Fruit fly (Drosophila melanogaster): ENCODE measurements around the gene Or98b.

The Or98b gene

DNA sequence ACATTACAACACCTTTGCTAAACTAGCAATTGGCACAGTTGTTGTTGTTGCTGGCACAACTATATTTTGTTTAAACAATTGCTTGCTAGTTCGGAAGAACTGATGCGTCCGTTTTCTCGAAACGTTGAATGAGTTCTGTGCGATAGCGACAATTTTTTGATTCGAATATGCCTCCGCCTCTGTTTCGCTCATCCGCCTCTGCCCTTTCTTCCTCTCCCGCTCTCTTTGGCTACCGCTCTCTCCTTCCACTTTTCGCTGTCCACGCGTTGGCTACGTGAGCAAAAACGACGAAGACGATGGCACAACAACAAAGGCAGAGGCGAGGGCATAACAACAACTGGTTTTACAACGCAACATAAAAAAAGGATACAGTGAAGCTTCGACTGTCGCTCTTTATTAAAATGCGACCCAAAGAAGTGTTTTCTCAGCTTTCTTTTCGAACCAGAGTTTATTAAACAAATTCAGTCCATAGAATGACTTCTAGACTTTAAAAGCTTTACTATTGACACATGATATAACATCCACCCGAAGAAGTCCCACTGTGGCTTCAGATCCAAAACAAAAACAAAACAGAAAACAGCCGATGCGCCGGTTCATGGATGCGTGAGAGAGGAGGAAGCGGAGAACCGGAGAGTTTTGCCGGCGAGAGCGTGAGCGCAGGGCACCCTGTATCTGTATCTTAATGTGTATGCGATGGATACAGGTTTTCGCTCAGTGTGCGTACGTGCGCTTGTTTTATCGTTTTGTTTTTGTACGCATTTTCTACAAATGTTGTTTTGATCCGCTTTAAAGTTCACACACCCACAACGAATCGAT, 25.7 kb upstream of the Or98b start (continued):
- TF ChIP-seq dmrt99B (tag; optimal IDR thresholded peaks at IDR 0.05) = peak; percentile 99
- no peak for TF ChIP-seq amos (GFP tag; IDR thresholded peaks at IDR 0.05; ENCODE audit: partially characterized antibody)
- TF ChIP-seq br (optimal IDR thresholded peaks at IDR 0.05) = no peak
- peak; percentile 99 for TF ChIP-seq maf-S (GFP tag; optimal IDR thresholded peaks at IDR 0.05)
- peak; percentile 76 for TF ChIP-seq CG7745 (tag; optimal IDR thresholded peaks at IDR 0.05)
- TF ChIP-seq CG32532 (GFP tag; IDR thresholded peaks at IDR 0.05) = no peak
- TF ChIP-seq CG15601 (tag; optimal IDR thresholded peaks at IDR 0.05) = peak; percentile 98
- TF ChIP-seq CG17186 (GFP tag; optimal IDR thresholded peaks at IDR 0.05) = peak; percentile 95
- TF ChIP-seq prd (optimal IDR thresholded peaks at IDR 0.05) = no peak
- TF ChIP-seq prd (GFP tag; IDR thresholded peaks at IDR 0.05) = no peak
- TF ChIP-seq NC2α (GFP tag; optimal IDR thresholded peaks at IDR 0.05) = peak; percentile 99
- TF ChIP-seq ATbp (GFP tag; optimal IDR thresholded peaks at IDR 0.05) = peak; percentile 99
- peak; percentile 99 for TF ChIP-seq CG3065 (GFP tag; optimal IDR thresholded peaks at IDR 0.05)
- no peak for TF ChIP-seq Oaz (GFP tag; IDR thresholded peaks at IDR 0.05)
- TF ChIP-seq CG32767 (GFP tag; IDR thresholded peaks at IDR 0.05) = no peak
- peak; percentile 92 for TF ChIP-seq Deaf1 (tag; optimal IDR thresholded peaks at IDR 0.05)
- no peak for TF ChIP-seq E2f2 (GFP tag; IDR thresholded peaks at IDR 0.05)
- TF ChIP-seq Hand (GFP tag; optimal IDR thresholded peaks at IDR 0.05) = peak; percentile 100
- TF ChIP-seq seq (GFP tag; IDR thresholded peaks at IDR 0.05) = no peak
- no peak for TF ChIP-seq h (optimal IDR thresholded peaks at IDR 0.05)
- TF ChIP-seq H15 (GFP tag; IDR thresholded peaks at IDR 0.05) = no peak
- TF ChIP-seq CG15011 (GFP tag; optimal IDR thresholded peaks at IDR 0.05) = peak; percentile 99
- TF ChIP-seq CG9609 (GFP tag; optimal IDR thresholded peaks at IDR 0.05) = peak; percentile 99
- TF ChIP-seq CG17328 (GFP tag; IDR thresholded peaks at IDR 0.05) = no peak
- TF ChIP-seq p53 (GFP tag; optimal IDR thresholded peaks at IDR 0.05) = peak; percentile 99
- TF ChIP-seq rib (GFP tag; IDR thresholded peaks at IDR 0.05) = no peak
- TF ChIP-seq CG32772 (GFP tag; IDR thresholded peaks at IDR 0.05) = no peak
- TF ChIP-seq CG31388 (GFP tag; optimal IDR thresholded peaks at IDR 0.05) = peak; percentile 99
- peak; percentile 100 for TF ChIP-seq vfl (GFP tag; optimal IDR thresholded peaks at IDR 0.05)
- TF ChIP-seq btn (GFP tag; optimal IDR thresholded peaks at IDR 0.05) = peak; percentile 99
- TF ChIP-seq ato (GFP tag; IDR thresholded peaks at IDR 0.05; ENCODE audit: partially characterized antibody) = no peak
- peak; percentile 99 for TF ChIP-seq PHDP (tag; optimal IDR thresholded peaks at IDR 0.05)
- no peak for TF ChIP-seq Drgx (GFP tag; IDR thresholded peaks at IDR 0.05)
- TF ChIP-seq nmo (GFP tag; optimal IDR thresholded peaks at IDR 0.05) = peak; percentile 99
- TF ChIP-seq CG2712 (tag; optimal IDR thresholded peaks at IDR 0.05) = peak; percentile 99
- TF ChIP-seq dimm (GFP tag; IDR thresholded peaks at IDR 0.05) = no peak
- peak; percentile 88 for TF ChIP-seq MESR4 (GFP tag; optimal IDR thresholded peaks at IDR 0.05)
- peak; percentile 61 for TF ChIP-seq pfk (GFP tag; optimal IDR thresholded peaks at IDR 0.05)
- TF ChIP-seq nom (GFP tag; optimal IDR thresholded peaks at IDR 0.05) = peak; percentile 100
- peak; percentile 40 for TF ChIP-seq Sin3A (optimal IDR thresholded peaks at IDR 0.05)
- TF ChIP-seq CG15269 (tag; optimal IDR thresholded peaks at IDR 0.05) = peak; percentile 100
- TF ChIP-seq Myb (GFP tag; optimal IDR thresholded peaks at IDR 0.05) = peak; percentile 97
- TF ChIP-seq CG4730 (GFP tag; IDR thresholded peaks at IDR 0.05) = no peak
- peak; percentile 100 for TF ChIP-seq CG9727 (GFP tag; optimal IDR thresholded peaks at IDR 0.05)
- no peak for TF ChIP-seq klu (GFP tag; IDR thresholded peaks at IDR 0.05)
- peak; percentile 96 for TF ChIP-seq nerfin-1 (tag; optimal IDR thresholded peaks at IDR 0.05)
- peak; percentile 97 for TF ChIP-seq CG14710 (tag; optimal IDR thresholded peaks at IDR 0.05)
- peak; percentile 99 for TF ChIP-seq emc (GFP tag; optimal IDR thresholded peaks at IDR 0.05)
- peak; percentile 86 for TF ChIP-seq CG7928 (GFP tag; optimal IDR thresholded peaks at IDR 0.05)
- TF ChIP-seq CG11560 (tag; IDR thresholded peaks at IDR 0.05) = no peak
- no peak for TF ChIP-seq Dll (GFP tag; IDR thresholded peaks at IDR 0.05; ENCODE audit: partially characterized antibody)
